Worm (Caenorhabditis elegans) whole organism, L3 larva: ENCODE data around the gene R07E5.7.

Experiments used
- R02D3.7 ChIP-seq: fragments of 150-350 bp; optimal IDR thresholded peaks from 2 replicates; lab custom pipeline; 2014; ENCODE audit warnings: missing biosample characterization, missing genetic modification characterization
- ZK546.5 ChIP-seq: sonication (generic microtip); optimal IDR thresholded peaks from 2 replicates; lab custom pipeline; 2017; ENCODE audit warnings: missing biosample characterization, missing genetic modification characterization
- ama-1 ChIP-seq: fragments of 150-350 bp; optimal IDR thresholded peaks from 2 replicates; lab custom pipeline; 2018
- ceh-28 ChIP-seq: fragments of 150-350 bp; optimal IDR thresholded peaks from 2 replicates; lab custom pipeline; 2014; ENCODE audit warnings: missing biosample characterization, missing genetic modification reagents, missing genetic modification characterization
- ceh-9 ChIP-seq: sonication (generic microtip); optimal IDR thresholded peaks from 2 replicates; lab custom pipeline; 2018; ENCODE audit warnings: missing biosample characterization, missing genetic modification characterization
- egl-5 ChIP-seq: fragments of 150-350 bp; optimal IDR thresholded peaks from 2 replicates; lab custom pipeline; 2017; ENCODE audit warnings: missing biosample characterization, missing genetic modification reagents, missing genetic modification characterization, inconsistent platforms
- elt-1 ChIP-seq: fragments of 150-350 bp; optimal IDR thresholded peaks from 2 replicates; lab custom pipeline; 2014; ENCODE audit warnings: missing biosample characterization, missing genetic modification characterization
- elt-2 ChIP-seq: sonication (generic microtip); optimal IDR thresholded peaks from 2 replicates; lab custom pipeline; 2016; ENCODE audit warnings: missing genetic modification reagents, mild to moderate bottlenecking, missing genetic modification characterization, missing compliant biosample characterization
- elt-3 ChIP-seq, 3 experiments: fragments of 150-350 bp in 1 of 3; sonication (generic microtip) in 2 of 3; optimal IDR thresholded peaks; 2 replicates in 2 of 3; 4 replicates in 1 of 3; lab custom pipeline; 2014 to 2017; ENCODE audit warnings: missing biosample characterization in 3 of 3, missing genetic modification characterization in 3 of 3
- eor-1 ChIP-seq, 2 experiments: fragments of 150-350 bp; optimal IDR thresholded peaks; 2 replicates each; lab custom pipeline; 2014 to 2018; ENCODE audit warnings: missing biosample characterization in 2 of 2, missing genetic modification characterization in 2 of 2
- fkh-2 ChIP-seq: fragments of 150-350 bp; optimal IDR thresholded peaks from 2 replicates; lab custom pipeline; 2014; ENCODE audit warnings: missing biosample characterization, missing genetic modification reagents, missing genetic modification characterization
- fos-1 ChIP-seq: fragments of 150-350 bp; optimal IDR thresholded peaks from 2 replicates; lab custom pipeline; 2014; ENCODE audit warnings: missing biosample characterization, missing genetic modification characterization
- lsy-12 ChIP-seq: sonication (generic microtip); optimal IDR thresholded peaks from 2 replicates; lab custom pipeline; 2016; ENCODE audit warnings: mild to moderate bottlenecking, missing genetic modification characterization, missing compliant biosample characterization
- mdl-1 ChIP-seq: fragments of 150-350 bp; optimal IDR thresholded peaks from 2 replicates; lab custom pipeline; 2014; ENCODE audit warnings: missing biosample characterization, missing genetic modification characterization
- nhr-11 ChIP-seq: fragments of 150-350 bp; optimal IDR thresholded peaks from 2 replicates; lab custom pipeline; 2014; ENCODE audit warnings: missing biosample characterization, missing genetic modification characterization
- nhr-12 ChIP-seq: fragments of 150-350 bp; optimal IDR thresholded peaks from 2 replicates; lab custom pipeline; 2014; ENCODE audit warnings: missing biosample characterization, missing genetic modification characterization
- nhr-25 ChIP-seq: sonication (generic microtip); optimal IDR thresholded peaks from 2 replicates; lab custom pipeline; 2017; ENCODE audit warnings: missing biosample characterization, missing genetic modification characterization
- nhr-43 ChIP-seq: sonication (generic microtip); optimal IDR thresholded peaks from 2 replicates; lab custom pipeline; 2016; ENCODE audit warnings: mild to moderate bottlenecking, missing genetic modification characterization, missing compliant biosample characterization; ENCODE audit not compliant: poor library complexity, severe bottlenecking
- nhr-67 ChIP-seq: fragments of 150-350 bp; optimal IDR thresholded peaks from 2 replicates; lab custom pipeline; 2014; ENCODE audit warnings: missing biosample characterization, missing genetic modification characterization
- nhr-76 ChIP-seq: fragments of 150-350 bp; sonication (generic microtip); optimal IDR thresholded peaks from 5 replicates; lab custom pipeline; 2014; ENCODE audit warnings: missing biosample characterization, missing genetic modification characterization
- pha-4 ChIP-seq: fragments of 150-350 bp; optimal IDR thresholded peaks from 2 replicates; lab custom pipeline; 2014; ENCODE audit warnings: missing biosample characterization, missing genetic modification reagents, missing genetic modification characterization
- pqm-1 ChIP-seq: fragments of 150-350 bp; optimal IDR thresholded peaks from 2 replicates; lab custom pipeline; 2017; ENCODE audit warnings: missing biosample characterization, missing genetic modification characterization, inconsistent platforms
- sea-2 ChIP-seq: fragments of 150-350 bp; sonication (generic microtip); optimal IDR thresholded peaks from 4 replicates; lab custom pipeline; 2014; ENCODE audit warnings: missing biosample characterization, missing genetic modification reagents, missing genetic modification characterization
- skn-1 ChIP-seq: fragments of 150-350 bp; optimal IDR thresholded peaks from 2 replicates; lab custom pipeline; 2014; ENCODE audit warnings: missing biosample characterization, missing genetic modification characterization
- snpc-4 ChIP-seq: fragments of 150-350 bp; optimal IDR thresholded peaks from 2 replicates; lab custom pipeline; 2014; ENCODE audit warnings: missing biosample characterization, missing genetic modification characterization
- tbx-2 ChIP-seq: sonication (generic microtip); optimal IDR thresholded peaks from 2 replicates; lab custom pipeline; 2016; ENCODE audit warnings: mild to moderate bottlenecking, missing genetic modification characterization, missing compliant biosample characterization
- unc-39 ChIP-seq: sonication (generic microtip); optimal IDR thresholded peaks from 4 replicates; lab custom pipeline; 2017; ENCODE audit warnings: missing biosample characterization, missing genetic modification characterization
- unc-62 ChIP-seq: fragments of 150-350 bp; sonication (generic microtip); optimal IDR thresholded peaks from 4 replicates; lab custom pipeline; 2014; ENCODE audit warnings: missing biosample characterization, missing genetic modification reagents, missing genetic modification characterization
- zag-1 ChIP-seq: fragments of 150-350 bp; optimal IDR thresholded peaks from 2 replicates; lab custom pipeline; 2014; ENCODE audit warnings: missing biosample characterization, missing genetic modification characterization
- ztf-11 ChIP-seq: fragments of 150-350 bp; optimal IDR thresholded peaks from 2 replicates; lab custom pipeline; 2014; ENCODE audit warnings: missing biosample characterization, missing genetic modification characterization
- ztf-4 ChIP-seq: fragments of 150-350 bp; optimal IDR thresholded peaks from 2 replicates; lab custom pipeline; 2014; ENCODE audit warnings: missing biosample characterization, missing genetic modification characterization

Gene R07E5.7

DNA sequence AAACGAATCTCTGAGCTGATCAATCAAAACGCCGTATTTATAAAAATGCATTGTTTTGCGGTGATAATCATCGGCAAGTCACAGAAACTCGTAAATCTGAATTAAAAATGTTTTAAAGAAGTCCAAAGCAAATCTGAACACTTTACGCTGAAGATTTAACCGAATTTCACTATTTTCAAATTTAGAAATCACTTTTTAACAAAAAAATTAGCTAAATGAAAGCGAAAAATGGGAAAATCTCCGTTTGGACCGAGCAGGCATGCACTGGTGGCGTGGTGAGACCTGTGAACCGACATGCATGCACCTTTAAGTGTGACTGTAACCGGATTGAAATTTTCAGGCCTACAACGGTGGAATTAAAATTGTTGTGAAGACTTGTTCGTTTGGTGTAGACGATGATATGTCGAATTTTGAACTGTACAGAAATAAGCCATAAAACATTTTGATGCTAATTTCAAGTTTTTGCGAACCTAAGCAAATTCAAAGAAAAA, 20.6 kb upstream of the R07E5.7 start, which contains the start of gene C28A5.2:
TSS of gene C28A5.2 (minus strand) at position 51 of the 491 bp plus-strand sequence.
- TF ChIP-seq fos-1 (tag; lab: Kevin White, UChicago), result no peak
- no peak for TF ChIP-seq ceh-28 (tag; lab: Kevin White, UChicago)
- TF ChIP-seq ZK546.5, result no peak

DNA sequence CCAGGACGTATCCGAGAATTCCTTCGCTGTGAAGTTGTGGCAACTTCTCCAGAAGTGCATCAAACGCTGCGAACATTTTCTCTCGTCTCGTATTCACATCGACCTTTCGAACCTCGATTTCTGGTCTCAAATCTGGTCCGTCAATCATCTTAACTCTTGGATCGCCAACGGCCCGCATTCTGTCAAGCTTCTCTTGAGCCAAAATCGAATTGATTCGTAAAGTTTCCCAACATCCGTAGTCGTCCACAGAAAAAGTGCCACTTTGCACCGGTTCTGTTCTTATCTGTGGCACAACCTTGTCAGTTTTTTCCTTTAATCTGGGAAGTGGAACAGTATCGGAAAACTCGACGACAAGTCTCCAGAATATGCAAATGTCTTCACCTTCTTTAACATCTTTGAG, 16.3 kb upstream of the R07E5.7 start:
- TF ChIP-seq tbx-2 (no peak), elt-3 (tag; optimal IDR thresholded peaks at IDR 0.05; lab: Kevin White, UChicago) (no peak), unc-62 (GFP tag; lab: Kevin White, UChicago) (no peak), R02D3.7 (tag; lab: Kevin White, UChicago) (no peak), unc-39 (tag; lab: Kevin White, UChicago) (no peak), snpc-4 (no peak), ceh-9 (tag; lab: Kevin White, UChicago) (no peak), zag-1 (tag; lab: Kevin White, UChicago) (no peak), sea-2 (GFP tag; lab: Kevin White, UChicago) (no peak), egl-5 (tag; lab: Kevin White, UChicago) (no peak), mdl-1 (tag; lab: Kevin White, UChicago) (no peak), lsy-12 (tag; lab: Kevin White, UChicago) (no peak), elt-2 (tag; lab: Kevin White, UChicago) (no peak), nhr-25 (no peak), nhr-76 (tag; lab: Kevin White, UChicago) (no peak), pqm-1 (no peak), elt-1 (tag; lab: Kevin White, UChicago) (no peak), nhr-12 (tag; lab: Kevin White, UChicago) (no peak), nhr-11 (tag; lab: Kevin White, UChicago) (no peak)

DNA sequence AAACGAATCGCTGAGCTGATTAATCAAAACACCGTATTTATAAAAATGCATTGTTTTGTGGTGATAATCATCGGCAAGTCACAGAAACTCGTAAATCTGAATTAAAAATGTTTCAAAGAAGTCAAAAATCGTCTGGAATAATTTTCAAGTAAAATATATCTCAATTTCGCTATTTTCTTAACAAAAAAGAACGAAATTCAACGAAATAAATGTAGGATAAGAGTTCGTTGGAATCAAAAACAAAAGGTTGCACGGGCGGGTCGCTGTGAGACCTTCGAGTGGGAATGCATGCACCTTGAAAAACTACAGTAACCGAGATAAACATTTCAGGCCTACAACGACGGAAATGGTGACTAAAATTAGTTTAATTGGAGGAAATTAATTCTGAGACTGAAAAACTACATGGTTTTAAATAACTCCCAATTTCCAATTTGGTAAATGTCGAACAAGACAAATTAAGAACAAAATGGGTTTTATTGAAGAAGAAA, 15.4 kb upstream of the R07E5.7 start, which contains the start of gene C28A5.1:
TSS of gene C28A5.1 (minus strand) at position 51 of the 488 bp plus-strand sequence.
- no peak for TF ChIP-seq ztf-11
- TF ChIP-seq ama-1 (lab: Kevin White, UChicago), result no peak
- no peak for TF ChIP-seq fkh-2 (tag; lab: Kevin White, UChicago)
- no peak for TF ChIP-seq pha-4 (tag; lab: Kevin White, UChicago)
- no peak for TF ChIP-seq elt-2 (tag; lab: Kevin White, UChicago)
- TF ChIP-seq sea-2 (GFP tag; lab: Kevin White, UChicago), result no peak
- TF ChIP-seq, all 47 proteins: peak for 0

DNA sequence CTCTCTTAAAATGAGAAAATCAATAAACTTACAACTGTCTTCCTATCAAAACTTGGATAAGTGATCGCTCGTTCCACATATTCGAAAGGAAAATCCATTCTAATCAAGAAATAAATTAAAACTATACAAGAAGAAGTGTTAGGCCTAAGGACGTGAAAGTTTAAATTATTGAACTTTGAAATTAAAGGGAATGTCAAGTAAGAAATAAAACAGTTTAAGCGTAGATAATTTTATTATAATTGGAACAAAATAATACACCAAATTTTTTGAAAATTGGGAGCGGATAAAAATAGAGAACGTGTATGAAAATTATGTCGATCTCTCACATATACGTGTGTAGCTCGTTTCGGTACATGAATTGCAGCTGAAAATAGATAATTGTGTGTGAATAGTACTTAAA, 10.4 kb upstream of the R07E5.7 start, which contains the start of gene C28A5.6:
TSS of gene C28A5.6 (minus strand) at position 101 of the 400 bp plus-strand sequence.
- TF ChIP-seq skn-1 (tag; lab: Kevin White, UChicago), result no peak
- no peak for TF ChIP-seq eor-1 (tag; optimal IDR thresholded peaks at IDR 0.05; lab: Kevin White, UChicago)
- TF ChIP-seq ztf-4 (tag; lab: Kevin White, UChicago), result no peak
- no peak for TF ChIP-seq unc-62 (GFP tag; lab: Kevin White, UChicago)
- no peak for TF ChIP-seq elt-1 (tag; lab: Kevin White, UChicago)
- no peak for TF ChIP-seq fos-1 (tag; lab: Kevin White, UChicago)
- no peak for TF ChIP-seq R02D3.7 (tag; lab: Kevin White, UChicago)
- TF ChIP-seq pqm-1, result no peak
- no peak for TF ChIP-seq nhr-76 (tag; lab: Kevin White, UChicago)

DNA sequence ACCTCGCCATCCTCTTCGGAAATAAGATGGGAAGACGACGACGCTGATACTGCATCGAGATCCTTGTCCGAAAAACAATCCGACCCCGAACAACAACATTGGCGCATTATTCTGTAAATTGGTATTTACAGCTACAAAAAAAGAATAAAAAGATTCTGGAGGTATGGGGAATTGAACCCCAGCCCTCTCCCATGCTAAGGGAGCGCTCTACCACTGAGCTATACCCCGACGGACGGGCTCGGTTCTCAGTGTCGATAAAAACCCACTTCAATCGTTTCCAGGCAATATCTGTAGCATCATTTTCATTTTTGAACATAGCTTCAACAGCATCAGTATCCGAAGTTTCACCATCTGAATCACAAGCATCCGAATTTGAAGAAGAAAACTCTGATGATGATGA, 9.8 kb upstream of the R07E5.7 start:
- TF ChIP-seq nhr-67 (tag; lab: Kevin White, UChicago), result no peak
- peak; percentile 20 for TF ChIP-seq elt-2 (tag; lab: Kevin White, UChicago)
- TF ChIP-seq snpc-4, result peak; percentile 23
- no peak for TF ChIP-seq ama-1 (lab: Kevin White, UChicago)

DNA sequence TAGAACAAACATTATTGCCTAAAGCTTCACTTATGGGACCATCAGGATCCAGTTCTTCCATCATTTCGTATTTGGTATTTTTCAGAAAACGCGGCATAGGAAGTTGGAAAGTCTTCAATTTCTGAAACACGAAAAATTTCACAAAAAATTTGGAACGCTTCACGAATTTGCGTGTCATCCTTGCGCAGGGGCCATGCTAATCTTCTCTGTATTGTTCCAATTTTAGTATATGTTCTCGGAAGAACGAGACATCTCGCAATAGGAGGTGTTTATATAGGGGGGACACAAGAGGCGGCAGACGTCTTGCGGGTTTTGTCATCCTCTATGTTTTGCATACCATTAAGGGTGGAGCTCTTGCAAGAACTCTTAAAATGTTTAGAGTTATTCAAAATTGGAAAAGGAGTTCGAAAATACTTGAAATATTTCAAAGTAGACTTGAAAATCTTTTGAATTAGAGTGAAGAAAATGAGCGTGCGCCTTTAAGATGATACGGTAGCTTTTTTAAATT, 7.8 kb upstream of the R07E5.7 start:
- TF ChIP-seq nhr-43 (peak; percentile 3), snpc-4 (peak; percentile 90)
